Worm (Caenorhabditis elegans): Measurements from ENCODE around the gene tag-131.

ce11 chrIII:4278203-4278602 lies 39.3 kb upstream of the tag-131 start:
- TF ChIP-seq ztf-1 (GFP tag; conservative IDR thresholded peaks at IDR 0.05) (no peak), mdl-1 (tag; optimal IDR thresholded peaks at IDR 0.05) (no peak), nhr-237 (tag; optimal IDR thresholded peaks at IDR 0.05) (no peak), egl-27 (tag; optimal IDR thresholded peaks at IDR 0.05) (no peak), unc-62 (GFP tag; optimal IDR thresholded peaks at IDR 0.05) (no peak), ama-1 (optimal IDR thresholded peaks at IDR 0.05) (no peak), gmeb-1 (tag; optimal IDR thresholded peaks at IDR 0.05) (no peak), nhr-25 (tag; optimal IDR thresholded peaks at IDR 0.05) (no peak), nhr-77 (tag; optimal IDR thresholded peaks at IDR 0.05) (no peak), unc-39 (tag; optimal IDR thresholded peaks at IDR 0.05) (no peak)
